Fruit fly (Drosophila melanogaster) whole organism, embryonic: ENCODE data around the gene CG5568.
A peak's percentile ranks its signal among the peaks of the same experiment; 100 is the strongest.

Experiments used
- Atf3 ChIP-seq: fragments of 200-800 bp; sonication (Bioruptor generic); optimal IDR thresholded peaks from 3 replicates; lab custom pipeline; 2016; ENCODE audit warnings: missing biosample characterization, missing genetic modification characterization
- B-H1 ChIP-seq: fragments of 200-800 bp; sonication (Bioruptor generic); IDR thresholded peaks from 3 replicates; pipeline ENCODE4 v1.3.6; 2022; ENCODE audit warnings: missing biosample characterization, missing genetic modification characterization
- Bgb ChIP-seq: fragments of 200-800 bp; sonication (Bioruptor generic); IDR thresholded peaks from 2 replicates; pipeline ENCODE4 v1.3.6; 2022; ENCODE audit warnings: missing biosample characterization, missing genetic modification characterization; ENCODE audit not compliant: partially characterized antibody
- C15 ChIP-seq: fragments of 200-800 bp; sonication (Bioruptor generic); IDR thresholded peaks from 3 replicates; pipeline ENCODE4 v1.3.6; 2022; ENCODE audit warnings: missing biosample characterization, missing genetic modification characterization
- CG10267 ChIP-seq: fragments of 200-800 bp; sonication (Bioruptor generic); optimal IDR thresholded peaks from 2 replicates; lab custom pipeline; 2018; ENCODE audit warnings: missing biosample characterization, mild to moderate bottlenecking, missing genetic modification characterization, moderate library complexity
- CG10654 ChIP-seq: fragments of 200-800 bp; sonication (Bioruptor generic); optimal IDR thresholded peaks from 2 replicates; lab custom pipeline; 2016; ENCODE audit warnings: missing biosample characterization, missing genetic modification characterization
- CG11085 ChIP-seq: fragments of 200-800 bp; sonication (Bioruptor generic); IDR thresholded peaks from 2 replicates; pipeline ENCODE4 v1.3.6; 2022; ENCODE audit warnings: missing biosample characterization, missing genetic modification characterization
- CG11504 ChIP-seq: fragments of 200-800 bp; sonication (Bioruptor generic); optimal IDR thresholded peaks from 3 replicates; lab custom pipeline; 2019; ENCODE audit warnings: missing biosample characterization, mild to moderate bottlenecking, missing genetic modification characterization, moderate library complexity
- CG11695 ChIP-seq: fragments of 200-800 bp; sonication (Bioruptor generic); IDR thresholded peaks from 3 replicates; pipeline ENCODE4 v1.3.6; 2022; ENCODE audit warnings: missing biosample characterization, missing genetic modification characterization
- CG12071 ChIP-seq: fragments of 200-800 bp; sonication (Bioruptor generic); optimal IDR thresholded peaks from 3 replicates; lab custom pipeline; 2018; ENCODE audit warnings: missing biosample characterization, mild to moderate bottlenecking, missing genetic modification characterization
- CG12769 ChIP-seq: fragments of 200-800 bp; sonication (Bioruptor generic); optimal IDR thresholded peaks from 2 replicates; lab custom pipeline; 2019; ENCODE audit warnings: missing biosample characterization, mild to moderate bottlenecking, missing genetic modification characterization, moderate library complexity
- CG13424 ChIP-seq: fragments of 200-800 bp; sonication (Bioruptor generic); optimal IDR thresholded peaks from 2 replicates; lab custom pipeline; 2019; ENCODE audit warnings: missing biosample characterization, mild to moderate bottlenecking, missing genetic modification characterization, moderate library complexity
- CG14667 ChIP-seq: fragments of 200-800 bp; sonication (Bioruptor generic); IDR thresholded peaks from 2 replicates; pipeline ENCODE4 v1.3.6; 2022; ENCODE audit warnings: missing biosample characterization, missing genetic modification characterization
- CG14860 ChIP-seq: fragments of 200-800 bp; sonication (Bioruptor generic); IDR thresholded peaks from 3 replicates; pipeline ENCODE4 v1.3.6; 2022; ENCODE audit warnings: missing biosample characterization, missing genetic modification characterization; ENCODE audit not compliant: partially characterized antibody
- CG17186 ChIP-seq: fragments of 200-800 bp; sonication (Bioruptor generic); optimal IDR thresholded peaks from 3 replicates; lab custom pipeline; 2017; ENCODE audit warnings: missing biosample characterization, missing genetic modification reagents, missing genetic modification characterization
- CG18262 ChIP-seq: fragments of 200-800 bp; optimal IDR thresholded peaks from 3 replicates; lab custom pipeline; 2019; ENCODE audit warnings: missing biosample characterization, mild to moderate bottlenecking, missing genetic modification characterization, moderate library complexity
- CG2199 ChIP-seq: fragments of 200-800 bp; sonication (Bioruptor generic); IDR thresholded peaks from 3 replicates; pipeline ENCODE4 v1.3.6; 2022; ENCODE audit warnings: missing biosample characterization, missing genetic modification characterization
- CG3838 ChIP-seq: fragments of 200-800 bp; sonication (Bioruptor generic); optimal IDR thresholded peaks from 3 replicates; lab custom pipeline; 2016; ENCODE audit warnings: missing biosample characterization, missing genetic modification characterization
- CG43689 ChIP-seq: fragments of 200-800 bp; sonication (Bioruptor generic); IDR thresholded peaks from 2 replicates; pipeline ENCODE4 v1.3.6; 2022; ENCODE audit warnings: missing biosample characterization, missing genetic modification characterization
- CG6175 ChIP-seq: fragments of 200-800 bp; sonication (Bioruptor generic); IDR thresholded peaks from 3 replicates; pipeline ENCODE4 v1.3.6; 2022; ENCODE audit warnings: missing biosample characterization, missing genetic modification characterization
- CG6689 ChIP-seq: fragments of 200-800 bp; sonication (Bioruptor generic); IDR thresholded peaks from 2 replicates; pipeline ENCODE4 v1.3.6; 2022; ENCODE audit warnings: missing biosample characterization, missing genetic modification characterization
- CG6791 ChIP-seq: fragments of 200-800 bp; sonication (Bioruptor generic); IDR thresholded peaks from 3 replicates; pipeline ENCODE4 v1.3.6; 2022; ENCODE audit warnings: missing biosample characterization, missing genetic modification characterization; ENCODE audit not compliant: partially characterized antibody
- CG7987 ChIP-seq: fragments of 200-800 bp; sonication (Bioruptor generic); optimal IDR thresholded peaks from 2 replicates; lab custom pipeline; 2018; ENCODE audit warnings: missing biosample characterization, mild to moderate bottlenecking, missing genetic modification characterization, moderate library complexity
- CG8281 ChIP-seq: fragments of 200-800 bp; sonication (Bioruptor generic); optimal IDR thresholded peaks from 2 replicates; lab custom pipeline; 2018; ENCODE audit warnings: missing biosample characterization, mild to moderate bottlenecking, missing genetic modification characterization, moderate library complexity
- CG8924 ChIP-seq: fragments of 200-800 bp; optimal IDR thresholded peaks from 3 replicates; lab custom pipeline; 2019; ENCODE audit warnings: missing biosample characterization, mild to moderate bottlenecking, missing genetic modification characterization, moderate library complexity
- CG9609 ChIP-seq: fragments of 200-800 bp; sonication (Bioruptor generic); optimal IDR thresholded peaks from 3 replicates; lab custom pipeline; 2016; ENCODE audit warnings: missing biosample characterization, missing genetic modification characterization
- CG9797 ChIP-seq: fragments of 200-800 bp; sonication (Bioruptor generic); optimal IDR thresholded peaks from 3 replicates; lab custom pipeline; 2018; ENCODE audit warnings: missing biosample characterization, mild to moderate bottlenecking, missing genetic modification characterization
- Camta ChIP-seq: fragments of 200-800 bp; sonication (Bioruptor generic); optimal IDR thresholded peaks from 2 replicates; lab custom pipeline; 2016; ENCODE audit warnings: missing biosample characterization, missing genetic modification characterization
- CrebB ChIP-seq: fragments of 200-800 bp; sonication (Bioruptor generic); optimal IDR thresholded peaks from 3 replicates; lab custom pipeline; 2018; ENCODE audit warnings: missing biosample characterization, mild to moderate bottlenecking, missing genetic modification characterization
- E2f1 ChIP-seq: fragments of 200-800 bp; sonication (Bioruptor generic); IDR thresholded peaks from 2 replicates; pipeline ENCODE4 v1.3.6; 2022; ENCODE audit warnings: missing biosample characterization, missing genetic modification characterization
- Fer1 ChIP-seq: fragments of 200-800 bp; sonication (Bioruptor generic); optimal IDR thresholded peaks from 2 replicates; lab custom pipeline; 2017; ENCODE audit warnings: missing biosample characterization, mild to moderate bottlenecking, missing genetic modification characterization
- HLH4C ChIP-seq: fragments of 200-800 bp; sonication (Bioruptor generic); IDR thresholded peaks from 3 replicates; pipeline ENCODE4 v1.3.6; 2022; ENCODE audit warnings: missing biosample characterization, missing genetic modification characterization; ENCODE audit not compliant: partially characterized antibody
- Hmx ChIP-seq: fragments of 200-800 bp; sonication (Bioruptor generic); optimal IDR thresholded peaks from 2 replicates; lab custom pipeline; 2016; ENCODE audit warnings: missing biosample characterization, missing genetic modification characterization
- Xrp1 ChIP-seq: fragments of 200-800 bp; sonication (Bioruptor generic); IDR thresholded peaks from 2 replicates; pipeline ENCODE4 v1.3.6; 2022; ENCODE audit warnings: missing biosample characterization, missing genetic modification characterization
- amos ChIP-seq: fragments of 200-800 bp; sonication (Bioruptor generic); IDR thresholded peaks from 2 replicates; pipeline ENCODE4 v1.3.6; 2022; ENCODE audit warnings: missing biosample characterization, missing genetic modification characterization; ENCODE audit not compliant: partially characterized antibody
- ash1 ChIP-seq: fragments of 200-800 bp; sonication (Bioruptor generic); optimal IDR thresholded peaks from 2 replicates; lab custom pipeline; 2018; ENCODE audit warnings: missing biosample characterization, mild to moderate bottlenecking, missing genetic modification characterization
- btn ChIP-seq: fragments of 200-800 bp; sonication (Bioruptor generic); optimal IDR thresholded peaks from 2 replicates; lab custom pipeline; 2016; ENCODE audit warnings: missing biosample characterization, missing genetic modification characterization
- crp ChIP-seq, 2 experiments: fragments of 200-800 bp; sonication (Bioruptor generic); optimal IDR thresholded peaks; 2 replicates in 1 of 2; 3 replicates in 1 of 2; lab custom pipeline; 2017; ENCODE audit warnings: missing biosample characterization in 2 of 2, missing genetic modification characterization in 2 of 2, mild to moderate bottlenecking in 1 of 2, moderate library complexity in 1 of 2
- dan ChIP-seq: fragments of 200-800 bp; sonication (Bioruptor generic); IDR thresholded peaks from 2 replicates; pipeline ENCODE4 v1.3.6; 2022; ENCODE audit warnings: missing biosample characterization, missing genetic modification characterization
- dimm ChIP-seq: fragments of 200-800 bp; sonication (Bioruptor generic); IDR thresholded peaks from 2 replicates; pipeline ENCODE4 v1.3.6; 2022; ENCODE audit warnings: missing biosample characterization, missing genetic modification characterization
- exex ChIP-seq: fragments of 200-800 bp; sonication (Bioruptor generic); optimal IDR thresholded peaks from 4 replicates; lab custom pipeline; 2018; ENCODE audit warnings: missing biosample characterization, mild to moderate bottlenecking, missing genetic modification characterization, moderate library complexity
- hkb ChIP-seq, 2 experiments: fragments of 200-800 bp in 1 of 2; fragments of >200 bp in 1 of 2; sonication (Bioruptor generic) in 1 of 2; IDR thresholded peaks in 1 of 2; optimal IDR thresholded peaks in 1 of 2; 2 replicates each; pipeline versions ENCODE4 v1.3.6 to Lab custom; 2017 to 2022; ENCODE audit warnings: missing biosample characterization in 1 of 2, missing genetic modification characterization in 1 of 2
- jing ChIP-seq: fragments of 200-800 bp; sonication (Bioruptor generic); optimal IDR thresholded peaks from 2 replicates; lab custom pipeline; 2018; ENCODE audit warnings: missing biosample characterization, mild to moderate bottlenecking, missing genetic modification characterization
- klu ChIP-seq: fragments of 200-800 bp; sonication (Bioruptor generic); IDR thresholded peaks from 2 replicates; pipeline ENCODE4 v1.3.6; 2022; ENCODE audit warnings: missing biosample characterization, missing genetic modification characterization
- kni ChIP-seq: fragments of 200-800 bp; sonication (Bioruptor generic); optimal IDR thresholded peaks from 3 replicates; lab custom pipeline; 2017; ENCODE audit warnings: mild to moderate bottlenecking, missing biosample characterization, missing genetic modification reagents, missing genetic modification characterization
- lola ChIP-seq, 3 experiments: fragments of >200 bp in 2 of 3; fragments of 200-800 bp in 1 of 3; sonication (Bioruptor generic) in 1 of 3; optimal IDR thresholded peaks; 2 replicates each; lab custom pipeline; 2017 to 2019; ENCODE audit warnings: missing biosample characterization in 3 of 3, missing genetic modification characterization in 3 of 3, mild to moderate bottlenecking in 1 of 3, moderate library complexity in 1 of 3
- maf-S ChIP-seq: fragments of 200-800 bp; sonication (Bioruptor generic); optimal IDR thresholded peaks from 2 replicates; lab custom pipeline; 2016; ENCODE audit warnings: missing biosample characterization, missing genetic modification characterization
- sr ChIP-seq: fragments of 200-800 bp; sonication (Bioruptor generic); IDR thresholded peaks from 3 replicates; pipeline ENCODE4 v1.3.6; 2022; ENCODE audit warnings: missing biosample characterization, missing genetic modification characterization
- sug ChIP-seq: fragments of 200-800 bp; optimal IDR thresholded peaks from 2 replicates; lab custom pipeline; 2019; ENCODE audit warnings: missing biosample characterization, mild to moderate bottlenecking, missing genetic modification characterization, moderate library complexity
- twi ChIP-seq: fragments of 200-800 bp; optimal IDR thresholded peaks from 2 replicates; lab custom pipeline; 2019; ENCODE audit warnings: missing biosample characterization, mild to moderate bottlenecking, missing genetic modification characterization, moderate library complexity

The CG5568 gene

DNA sequence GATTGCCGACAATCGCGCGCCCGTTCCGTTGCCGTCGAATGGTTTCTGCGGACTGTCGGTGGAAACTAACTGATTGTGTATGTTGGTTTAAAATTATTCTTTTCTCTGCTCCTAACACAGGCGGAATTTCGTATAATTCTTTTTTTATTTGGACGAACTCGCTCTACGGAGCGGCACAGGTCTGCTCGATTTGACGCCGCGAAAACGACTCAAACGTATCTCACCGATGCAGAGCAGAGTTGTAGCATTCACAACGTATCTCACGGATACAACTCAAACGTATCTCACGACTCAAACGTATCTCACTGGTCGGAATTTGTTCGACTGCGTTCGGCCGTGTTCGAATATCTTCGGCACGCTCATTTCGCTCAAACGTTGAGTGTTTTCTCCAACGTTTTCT lies 25.8 kb upstream of the CG5568 start, which contains the start of gene vn (continued):
- TF ChIP-seq ash1 (GFP tag; lab: Kevin White, UChicago) (no peak), CG17186 (GFP tag; lab: Kevin White, UChicago) (no peak), CG8924 (tag; lab: Kevin White, UChicago) (peak; percentile 30), hkb (optimal IDR thresholded peaks at IDR 0.05; lab: Kevin White, UChicago) (no peak), hkb (GFP tag; IDR thresholded peaks at IDR 0.05; lab: Robert Waterston, UW) (peak; percentile 40; the same call in 1 of the 2 replicates), sr (GFP tag; lab: Robert Waterston, UW) (no peak), CG9609 (GFP tag; lab: Kevin White, UChicago) (no peak), kni (GFP tag; lab: Kevin White, UChicago) (peak; percentile 41), CG11085 (GFP tag; lab: Robert Waterston, UW) (no peak), klu (no peak), CG10267 (no peak), sug (tag; lab: Kevin White, UChicago) (no peak), CG9797 (GFP tag; lab: Kevin White, UChicago) (no peak), CG6791 (GFP tag; lab: Robert Waterston, UW) (peak; percentile 69; the same call in 2 of the 3 replicates), lola (GFP tag; optimal IDR thresholded peaks at IDR 0.05; lab: Kevin White, UChicago) (no peak), CG43689 (GFP tag; lab: Robert Waterston, UW) (no peak), CG14667 (GFP tag; lab: Robert Waterston, UW) (no peak), Fer1 (GFP tag; lab: Kevin White, UChicago) (no peak), twi (tag; lab: Kevin White, UChicago) (no peak), CG6689 (GFP tag; lab: Robert Waterston, UW) (no peak), Bgb (GFP tag; lab: Robert Waterston, UW) (peak; percentile 76), jing (GFP tag; lab: Kevin White, UChicago) (no peak), CG18262 (tag; lab: Kevin White, UChicago) (no peak), CG13424 (tag; lab: Kevin White, UChicago) (no peak), maf-S (no peak), Camta (GFP tag; lab: Kevin White, UChicago) (no peak), HLH4C (GFP tag; lab: Robert Waterston, UW) (peak; percentile 52; the same call in 1 of the 3 replicates), CG8281 (tag; lab: Kevin White, UChicago) (no peak), CG3838 (GFP tag; lab: Kevin White, UChicago) (no peak), B-H1 (GFP tag; lab: Robert Waterston, UW) (no peak), CG12071 (GFP tag; lab: Kevin White, UChicago) (no peak), btn (no peak), Atf3 (GFP tag; lab: Kevin White, UChicago) (no peak), dan (GFP tag; lab: Robert Waterston, UW) (no peak), E2f1 (GFP tag; lab: Robert Waterston, UW) (no peak), CG14860 (GFP tag; lab: Robert Waterston, UW) (no peak), CG11695 (no peak), Xrp1 (no peak), CG2199 (GFP tag; lab: Robert Waterston, UW) (peak; percentile 89), CrebB (tag; lab: Kevin White, UChicago) (no peak), Hmx (no peak), C15 (GFP tag; lab: Robert Waterston, UW) (no peak), CG6175 (GFP tag; lab: Robert Waterston, UW) (no peak; the same call in 2 of the 3 replicates), CG11504 (tag; lab: Kevin White, UChicago) (peak; percentile 65), exex (tag; lab: Kevin White, UChicago) (no peak), dimm (GFP tag; lab: Robert Waterston, UW) (no peak), CG10654 (GFP tag; lab: Kevin White, UChicago) (no peak), CG12769 (tag; lab: Kevin White, UChicago) (peak; percentile 55), amos (GFP tag; lab: Robert Waterston, UW) (peak; percentile 50; the same call in 1 of the 2 replicates), crp (GFP tag; optimal IDR thresholded peaks at IDR 0.05; lab: Kevin White, UChicago) (no peak), CG7987 (peak; percentile 6)
